Fruit fly (Drosophila melanogaster) whole organism, embryonic: ENCODE data around the gene numb.

Experiments
- Aef1 ChIP-seq: fragments of 200-800 bp; sonication (Bioruptor generic); IDR thresholded peaks from 3 replicates; pipeline ENCODE4 v1.3.6; 2022; ENCODE audit warnings: missing biosample characterization, missing genetic modification characterization
- Atf-2 ChIP-seq: fragments of 200-800 bp; sonication (Bioruptor generic); optimal IDR thresholded peaks from 2 replicates; lab custom pipeline; 2016; ENCODE audit warnings: missing biosample characterization, missing genetic modification characterization
- CG10366 ChIP-seq: fragments of 200-800 bp; sonication (Bioruptor generic); IDR thresholded peaks from 2 replicates; pipeline ENCODE4 v1.3.6; 2022; ENCODE audit warnings: missing biosample characterization, missing genetic modification characterization
- CG12104 ChIP-seq: fragments of 200-800 bp; sonication (Bioruptor generic); optimal IDR thresholded peaks from 3 replicates; lab custom pipeline; 2016; ENCODE audit warnings: missing biosample characterization, missing genetic modification characterization
- CG12155 ChIP-seq: fragments of 200-800 bp; sonication (Bioruptor generic); optimal IDR thresholded peaks from 3 replicates; lab custom pipeline; 2016; ENCODE audit warnings: missing biosample characterization, missing genetic modification characterization
- CG13894 ChIP-seq: fragments of 200-800 bp; sonication (Bioruptor generic); optimal IDR thresholded peaks from 3 replicates; lab custom pipeline; 2018; ENCODE audit warnings: missing biosample characterization, mild to moderate bottlenecking, missing genetic modification characterization, moderate library complexity
- CG14050 ChIP-seq: fragments of 200-800 bp; sonication (Bioruptor generic); IDR thresholded peaks from 3 replicates; pipeline ENCODE4 v1.3.6; 2022; ENCODE audit warnings: missing biosample characterization, missing genetic modification characterization
- CG14860 ChIP-seq: fragments of 200-800 bp; sonication (Bioruptor generic); IDR thresholded peaks from 3 replicates; pipeline ENCODE4 v1.3.6; 2022; ENCODE audit warnings: missing biosample characterization, missing genetic modification characterization; ENCODE audit not compliant: partially characterized antibody
- CG15269 ChIP-seq: fragments of 200-800 bp; sonication (Bioruptor generic); optimal IDR thresholded peaks from 2 replicates; lab custom pipeline; 2018; ENCODE audit warnings: missing biosample characterization, mild to moderate bottlenecking, missing genetic modification characterization, moderate library complexity
- CG15601 ChIP-seq: fragments of 200-800 bp; sonication (Bioruptor generic); optimal IDR thresholded peaks from 3 replicates; lab custom pipeline; 2019; ENCODE audit warnings: missing biosample characterization, mild to moderate bottlenecking, missing genetic modification characterization, moderate library complexity
- CG16815 ChIP-seq: fragments of 200-800 bp; sonication (Bioruptor generic); optimal IDR thresholded peaks from 3 replicates; lab custom pipeline; 2017; ENCODE audit warnings: missing biosample characterization, mild to moderate bottlenecking, missing genetic modification characterization
- CG2678 ChIP-seq: fragments of 200-800 bp; sonication (Bioruptor generic); optimal IDR thresholded peaks from 3 replicates; lab custom pipeline; 2019; ENCODE audit warnings: missing biosample characterization, mild to moderate bottlenecking, missing genetic modification characterization, moderate library complexity
- CG31441 ChIP-seq: fragments of 200-800 bp; sonication (Bioruptor generic); IDR thresholded peaks from 2 replicates; pipeline ENCODE4 v1.3.6; 2022; ENCODE audit warnings: missing biosample characterization, missing genetic modification characterization
- Camta ChIP-seq: fragments of 200-800 bp; sonication (Bioruptor generic); optimal IDR thresholded peaks from 2 replicates; lab custom pipeline; 2016; ENCODE audit warnings: missing biosample characterization, missing genetic modification characterization
- CoRest ChIP-seq: fragments of 200-800 bp; sonication (Bioruptor generic); optimal IDR thresholded peaks from 3 replicates; lab custom pipeline; 2018; ENCODE audit warnings: missing biosample characterization, mild to moderate bottlenecking, missing genetic modification characterization, moderate library complexity
- CrebB ChIP-seq: fragments of 200-800 bp; sonication (Bioruptor generic); optimal IDR thresholded peaks from 3 replicates; lab custom pipeline; 2018; ENCODE audit warnings: missing biosample characterization, mild to moderate bottlenecking, missing genetic modification characterization
- Dad ChIP-seq: fragments of 200-800 bp; sonication (Bioruptor generic); optimal IDR thresholded peaks from 3 replicates; lab custom pipeline; 2016; ENCODE audit warnings: missing biosample characterization, missing genetic modification characterization
- Gsc ChIP-seq: fragments of 200-800 bp; sonication (Bioruptor generic); IDR thresholded peaks from 2 replicates; pipeline ENCODE4 v1.3.6; 2022; ENCODE audit warnings: missing biosample characterization, missing genetic modification characterization
- Gug ChIP-seq: fragments of 200-800 bp; sonication (Bioruptor generic); IDR thresholded peaks from 4 replicates; pipeline ENCODE4 v1.3.6; 2022; ENCODE audit warnings: missing biosample characterization, missing genetic modification characterization
- HHEX ChIP-seq: fragments of 200-800 bp; sonication (Bioruptor generic); optimal IDR thresholded peaks from 3 replicates; lab custom pipeline; 2017; ENCODE audit warnings: missing biosample characterization, mild to moderate bottlenecking, missing genetic modification characterization, missing genetic modification reagents
- HLHmδ ChIP-seq: fragments of 200-800 bp; sonication (Bioruptor generic); optimal IDR thresholded peaks from 2 replicates; lab custom pipeline; 2018; ENCODE audit warnings: missing biosample characterization, mild to moderate bottlenecking, missing genetic modification characterization, moderate library complexity
- Hey ChIP-seq: fragments of 200-800 bp; sonication (Bioruptor generic); optimal IDR thresholded peaks from 3 replicates; lab custom pipeline; 2018; ENCODE audit warnings: missing biosample characterization, mild to moderate bottlenecking, missing genetic modification characterization
- Hr51 ChIP-seq, 2 experiments: fragments of 200-800 bp; sonication (Bioruptor generic); optimal IDR thresholded peaks; 2 replicates in 1 of 2; 3 replicates in 1 of 2; lab custom pipeline; 2016 to 2018; ENCODE audit warnings: missing biosample characterization in 2 of 2, missing genetic modification characterization in 2 of 2, mild to moderate bottlenecking in 1 of 2, moderate library complexity in 1 of 2
- Oli ChIP-seq: fragments of 200-800 bp; sonication (Bioruptor generic); optimal IDR thresholded peaks from 2 replicates; lab custom pipeline; 2018; ENCODE audit warnings: missing biosample characterization, mild to moderate bottlenecking, missing genetic modification characterization, moderate library complexity
- Sox102F ChIP-seq: fragments of 200-800 bp; sonication (Bioruptor generic); optimal IDR thresholded peaks from 2 replicates; lab custom pipeline; 2018; ENCODE audit warnings: missing biosample characterization, mild to moderate bottlenecking, missing genetic modification characterization, moderate library complexity
- Ssrp ChIP-seq: fragments of 200-800 bp; sonication (Bioruptor generic); optimal IDR thresholded peaks from 2 replicates; lab custom pipeline; 2018; ENCODE audit warnings: missing biosample characterization, mild to moderate bottlenecking, missing genetic modification characterization, moderate library complexity
- Tbp ChIP-seq: fragments of >200 bp; optimal IDR thresholded peaks from 2 replicates; lab custom pipeline; 2018; ENCODE audit warnings: missing biosample characterization, missing genetic modification characterization
- Xrp1 ChIP-seq: fragments of 200-800 bp; sonication (Bioruptor generic); IDR thresholded peaks from 2 replicates; pipeline ENCODE4 v1.3.6; 2022; ENCODE audit warnings: missing biosample characterization, missing genetic modification characterization
- ac ChIP-seq: fragments of 200-800 bp; sonication (Bioruptor generic); optimal IDR thresholded peaks from 3 replicates; lab custom pipeline; 2017; ENCODE audit warnings: missing biosample characterization, mild to moderate bottlenecking, missing genetic modification characterization
- amos ChIP-seq: fragments of 200-800 bp; sonication (Bioruptor generic); IDR thresholded peaks from 2 replicates; pipeline ENCODE4 v1.3.6; 2022; ENCODE audit warnings: missing biosample characterization, missing genetic modification characterization; ENCODE audit not compliant: partially characterized antibody
- ash1 ChIP-seq: fragments of 200-800 bp; sonication (Bioruptor generic); optimal IDR thresholded peaks from 2 replicates; lab custom pipeline; 2018; ENCODE audit warnings: missing biosample characterization, mild to moderate bottlenecking, missing genetic modification characterization
- az2 ChIP-seq: fragments of 200-800 bp; sonication (Bioruptor generic); optimal IDR thresholded peaks from 3 replicates; lab custom pipeline; 2016; ENCODE audit warnings: missing biosample characterization, missing genetic modification characterization
- cg ChIP-seq: fragments of 200-800 bp; sonication (Bioruptor generic); optimal IDR thresholded peaks from 3 replicates; lab custom pipeline; 2019; ENCODE audit warnings: missing biosample characterization, mild to moderate bottlenecking, missing genetic modification characterization, moderate library complexity
- chm ChIP-seq: fragments of 200-800 bp; sonication (Bioruptor generic); IDR thresholded peaks from 2 replicates; pipeline ENCODE4 v1.3.6; 2022; ENCODE audit warnings: missing biosample characterization, missing genetic modification characterization
- crc ChIP-seq: fragments of 200-800 bp; sonication (Bioruptor generic); optimal IDR thresholded peaks from 2 replicates; lab custom pipeline; 2016; ENCODE audit warnings: missing biosample characterization, missing genetic modification characterization
- eve ChIP-seq, 2 experiments: fragments of >200 bp; optimal IDR thresholded peaks; 2 replicates each; lab custom pipeline; 2017; ENCODE audit warnings: missing biosample characterization in 2 of 2, missing genetic modification characterization in 2 of 2
- ewg ChIP-seq: fragments of 200-800 bp; sonication (Bioruptor generic); optimal IDR thresholded peaks from 3 replicates; lab custom pipeline; 2017; ENCODE audit warnings: mild to moderate bottlenecking, missing biosample characterization, missing genetic modification reagents, missing genetic modification characterization
- gt ChIP-seq: fragments of 200-800 bp; sonication (Bioruptor generic); IDR thresholded peaks from 2 replicates; pipeline ENCODE4 v1.3.6; 2022; ENCODE audit warnings: missing biosample characterization, missing genetic modification characterization
- ham ChIP-seq: fragments of 200-800 bp; sonication (Bioruptor generic); IDR thresholded peaks from 2 replicates; pipeline ENCODE4 v1.3.6; 2022; ENCODE audit warnings: missing biosample characterization, missing genetic modification characterization
- jigr1 ChIP-seq: fragments of 200-800 bp; sonication (Bioruptor generic); IDR thresholded peaks from 3 replicates; pipeline ENCODE4 v1.3.6; 2022; ENCODE audit warnings: missing biosample characterization, missing genetic modification characterization
- luna ChIP-seq: fragments of 200-800 bp; sonication (Bioruptor generic); optimal IDR thresholded peaks from 2 replicates; lab custom pipeline; 2016; ENCODE audit warnings: missing biosample characterization, missing genetic modification characterization
- nerfin-1 ChIP-seq: fragments of 200-800 bp; sonication (Bioruptor generic); optimal IDR thresholded peaks from 3 replicates; lab custom pipeline; 2019; ENCODE audit warnings: missing biosample characterization, mild to moderate bottlenecking, missing genetic modification characterization, moderate library complexity
- nmo ChIP-seq: fragments of 200-800 bp; sonication (Bioruptor generic); optimal IDR thresholded peaks from 2 replicates; lab custom pipeline; 2018; ENCODE audit warnings: missing biosample characterization, mild to moderate bottlenecking, missing genetic modification characterization, moderate library complexity
- prd ChIP-seq, 3 experiments: fragments of >200 bp in 2 of 3; fragments of 200-800 bp in 1 of 3; sonication (Bioruptor generic) in 1 of 3; optimal IDR thresholded peaks in 2 of 3; IDR thresholded peaks in 1 of 3; 2 replicates in 2 of 3; 3 replicates in 1 of 3; pipeline versions ENCODE4 v1.3.6 to Lab custom; 2017 to 2022; ENCODE audit warnings: missing biosample characterization in 1 of 3, missing genetic modification characterization in 1 of 3
- row ChIP-seq: fragments of 200-800 bp; sonication (Bioruptor generic); IDR thresholded peaks from 3 replicates; pipeline ENCODE4 v1.3.6; 2022; ENCODE audit warnings: missing biosample characterization, missing genetic modification characterization
- sqz ChIP-seq: fragments of 200-800 bp; sonication (Bioruptor generic); optimal IDR thresholded peaks from 3 replicates; lab custom pipeline; 2018; ENCODE audit warnings: missing biosample characterization, mild to moderate bottlenecking, missing genetic modification characterization
- ttk ChIP-seq: fragments of 200-800 bp; sonication (Bioruptor generic); IDR thresholded peaks from 2 replicates; pipeline ENCODE4 v2.1.2; 2022; ENCODE audit warnings: missing biosample characterization, missing genetic modification characterization
- z ChIP-seq: fragments of 200-800 bp; sonication (Bioruptor generic); IDR thresholded peaks from 3 replicates; pipeline ENCODE4 v1.3.6; 2022; ENCODE audit warnings: missing biosample characterization, missing genetic modification characterization

numb gene

DNA sequence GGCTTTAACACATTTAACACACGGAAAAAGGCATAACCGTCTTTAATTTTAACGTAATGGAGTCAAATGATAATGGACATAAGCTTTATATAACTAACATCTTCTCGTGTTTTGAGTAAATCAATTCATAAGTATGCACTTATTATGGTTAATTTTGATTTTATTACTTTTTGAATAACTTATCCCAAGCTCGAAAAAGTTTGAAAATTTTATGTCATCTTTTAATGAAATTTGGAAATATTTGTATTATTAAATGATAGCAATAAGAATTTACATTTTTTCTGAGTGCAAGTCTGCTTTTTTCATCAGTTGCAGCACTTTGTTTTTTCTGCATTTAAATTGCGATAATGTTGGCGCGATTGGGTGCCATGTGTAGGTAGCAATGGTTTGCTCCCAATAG, 10.5 kb downstream of the numb start (continued):
- TF ChIP-seq amos (no peak), ham (GFP tag; lab: Robert Waterston, UW) (no peak), eve (GFP tag; optimal IDR thresholded peaks at IDR 0.05; lab: Kevin White, UChicago) (no peak), CG13894 (tag; lab: Kevin White, UChicago) (no peak), row (GFP tag; lab: Robert Waterston, UW) (0 out of 3 replicates have a peak, but pooled peaks have one; percentile 24), Tbp (GFP tag; lab: Kevin White, UChicago) (no peak), Xrp1 (GFP tag; lab: Robert Waterston, UW) (peak; percentile 10; the same call in 1 of the 2 replicates), Aef1 (GFP tag; lab: Robert Waterston, UW) (no peak), gt (no peak), CG31441 (GFP tag; lab: Robert Waterston, UW) (0 out of 2 replicates have a peak, but pooled peaks have one; percentile 16), prd (optimal IDR thresholded peaks at IDR 0.05; lab: Kevin White, UChicago) (no peak), prd (GFP tag; IDR thresholded peaks at IDR 0.05; lab: Robert Waterston, UW) (0 out of 3 replicates have a peak, but pooled peaks have one; percentile 6), CG15269 (tag; lab: Kevin White, UChicago) (no peak), chm (GFP tag; lab: Robert Waterston, UW) (no peak), CG14050 (GFP tag; lab: Robert Waterston, UW) (no peak), Sox102F (GFP tag; lab: Kevin White, UChicago) (peak; percentile 34), Oli (peak; percentile 33), CG2678 (peak; percentile 18), nmo (GFP tag; lab: Kevin White, UChicago) (peak; percentile 12), Dad (GFP tag; lab: Kevin White, UChicago) (no peak), jigr1 (GFP tag; lab: Robert Waterston, UW) (no peak), HHEX (GFP tag; lab: Kevin White, UChicago) (no peak), CG10366 (peak; percentile 19; the same call in 1 of the 2 replicates), Hr51 (GFP tag; optimal IDR thresholded peaks at IDR 0.05; lab: Kevin White, UChicago) (peak in 1 of 2 experiments; percentile 17)

DNA sequence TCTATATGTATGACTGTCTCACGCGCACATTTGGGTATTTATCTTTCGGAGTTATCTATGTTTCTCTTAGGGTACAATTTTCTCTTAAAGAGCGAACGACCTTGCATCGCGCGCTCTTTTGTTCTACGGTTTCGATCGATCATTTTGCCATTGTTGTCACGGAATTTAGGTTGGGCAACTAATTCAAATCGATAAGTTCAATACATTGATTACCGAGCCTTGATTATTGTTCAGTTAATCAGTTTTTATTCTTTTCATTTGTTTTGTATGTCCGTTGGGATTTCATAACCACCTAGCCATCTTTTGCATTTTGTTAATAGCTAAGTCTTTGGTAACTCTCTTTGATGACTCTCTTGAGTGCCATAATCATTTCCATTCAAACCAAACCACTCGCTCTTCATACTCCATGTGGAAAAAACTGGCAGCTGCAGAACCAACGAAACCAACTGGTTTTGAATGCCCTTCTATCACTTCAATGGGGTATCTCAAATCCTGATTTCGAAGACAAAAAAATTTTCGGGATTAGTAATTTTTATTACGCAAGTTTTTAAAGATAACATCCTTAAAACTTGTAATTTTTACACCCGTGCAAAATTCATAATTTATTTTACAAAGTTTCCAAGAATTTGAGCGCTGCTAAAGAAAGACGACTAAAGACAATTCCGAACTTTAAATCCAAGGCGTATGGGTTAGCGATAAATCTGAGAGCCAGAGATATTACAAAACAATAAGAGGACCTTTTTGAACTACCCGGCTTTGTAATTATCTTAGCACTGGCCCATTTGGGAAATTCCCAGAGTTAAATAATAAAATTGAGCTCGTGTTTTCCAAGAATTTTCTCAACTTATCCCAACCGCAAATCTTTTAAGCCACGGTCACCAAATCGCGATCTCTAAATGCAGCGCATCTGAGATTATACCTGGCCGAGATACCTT, 11.3 kb downstream of the numb start:
- TF ChIP-seq CG14860 (GFP tag; lab: Robert Waterston, UW) (no peak), crc (GFP tag; lab: Kevin White, UChicago) (peak; percentile 1), Gsc (no peak), ash1 (GFP tag; lab: Kevin White, UChicago) (no peak), CoRest (peak; percentile 19), az2 (GFP tag; lab: Kevin White, UChicago) (no peak), Gug (no peak; the same call in 2 of the 4 replicates), cg (peak; percentile 16), luna (no peak), nerfin-1 (tag; lab: Kevin White, UChicago) (peak; percentile 2), CG12104 (no peak), Camta (GFP tag; lab: Kevin White, UChicago) (no peak), sqz (GFP tag; lab: Kevin White, UChicago) (no peak), z (GFP tag; lab: Robert Waterston, UW) (peak; percentile 73; the same call in 2 of the 3 replicates), CrebB (no peak), HLHmδ (GFP tag; lab: Kevin White, UChicago) (no peak), Atf-2 (no peak), Hey (tag; lab: Kevin White, UChicago) (no peak), CG15601 (tag; lab: Kevin White, UChicago) (no peak), CG12155 (GFP tag; lab: Kevin White, UChicago) (no peak), ac (GFP tag; lab: Kevin White, UChicago) (no peak), ttk (no peak), CG16815 (GFP tag; lab: Kevin White, UChicago) (peak; percentile 30), ewg (GFP tag; lab: Kevin White, UChicago) (no peak), Ssrp (tag; lab: Kevin White, UChicago) (no peak)
